Worm (Caenorhabditis elegans) whole organism, L4 larva: ENCODE results near the gene ostb-1.

Source experiments
- F26F4.8 ChIP-seq: fragments of 200-800 bp; sonication (Bioruptor generic); conservative IDR thresholded peaks from 2 replicates; pipeline ENCODE4 v1.3.6; 2022; ENCODE audit warnings: missing genetic modification characterization, missing compliant biosample characterization
- F44E2.7 ChIP-seq: fragments of 200-800 bp; sonication (Bioruptor generic); IDR thresholded peaks from 2 replicates; pipeline ENCODE4 v2.1.2; 2022; ENCODE audit warnings: missing genetic modification characterization, missing compliant biosample characterization
- F49E8.2 ChIP-seq: sonication (generic microtip); optimal IDR thresholded peaks from 2 replicates; lab custom pipeline; 2016; ENCODE audit warnings: missing compliant biosample characterization, mild to moderate bottlenecking, missing genetic modification characterization, borderline replicate concordance
- R02D3.7 ChIP-seq: fragments of 150-350 bp; sonication (generic microtip); optimal IDR thresholded peaks from 3 replicates; lab custom pipeline; 2014; ENCODE audit warnings: missing biosample characterization, missing genetic modification characterization
- T20F7.1 ChIP-seq: fragments of 200-800 bp; sonication (Bioruptor generic); optimal IDR thresholded peaks from 2 replicates; lab custom pipeline; 2018; ENCODE audit warnings: mild to moderate bottlenecking, missing genetic modification characterization, missing compliant biosample characterization
- T26A8.4 ChIP-seq: fragments of 200-800 bp; sonication (Bioruptor generic); IDR thresholded peaks from 2 replicates; pipeline ENCODE4 v1.3.6; 2022; ENCODE audit warnings: missing genetic modification characterization, missing compliant biosample characterization
- ZK337.2 ChIP-seq: fragments of 200-800 bp; sonication (Bioruptor generic); IDR thresholded peaks from 2 replicates; pipeline ENCODE4 v1.3.6; 2022; ENCODE audit warnings: missing genetic modification reagents, missing genetic modification characterization, missing compliant biosample characterization
- aly-2 ChIP-seq: sonication (generic microtip); optimal IDR thresholded peaks from 2 replicates; lab custom pipeline; 2018; ENCODE audit warnings: missing biosample characterization, missing genetic modification characterization
- ama-1 ChIP-seq: fragments of 150-350 bp; optimal IDR thresholded peaks from 2 replicates; lab custom pipeline; 2014; ENCODE audit warnings: inconsistent platforms, mixed read lengths
- ceh-20 ChIP-seq: fragments of 200-800 bp; sonication (Bioruptor generic); IDR thresholded peaks from 2 replicates; pipeline ENCODE4 v1.3.6; 2022; ENCODE audit warnings: missing genetic modification reagents, missing genetic modification characterization, missing compliant biosample characterization
- ceh-44 ChIP-seq: fragments of 200-800 bp; sonication (Bioruptor generic); IDR thresholded peaks from 2 replicates; pipeline ENCODE4 v1.3.6; 2022; ENCODE audit warnings: missing genetic modification reagents, missing genetic modification characterization, missing compliant biosample characterization
- ctbp-1 ChIP-seq: fragments of 200-800 bp; sonication (Bioruptor generic); IDR thresholded peaks from 2 replicates; pipeline ENCODE4 v1.3.6; 2022; ENCODE audit warnings: missing genetic modification reagents, missing genetic modification characterization, missing compliant biosample characterization
- daf-16 ChIP-seq, 3 experiments: sonication (generic microtip); optimal IDR thresholded peaks; 2 replicates each; lab custom pipeline; 2016 to 2017; ENCODE audit warnings: missing genetic modification characterization in 3 of 3, missing genetic modification reagents in 3 of 3, mild to moderate bottlenecking in 2 of 3, missing compliant biosample characterization in 2 of 3, missing biosample characterization in 1 of 3, moderate library complexity in 1 of 3
- daf-19 ChIP-seq: fragments of 200-800 bp; sonication (Bioruptor generic); conservative IDR thresholded peaks from 2 replicates; pipeline ENCODE4 v1.3.6; 2022; ENCODE audit warnings: missing genetic modification characterization, missing compliant biosample characterization
- daf-8 ChIP-seq: fragments of 200-800 bp; sonication (Bioruptor generic); IDR thresholded peaks from 2 replicates; pipeline ENCODE4 v1.3.6; 2022; ENCODE audit warnings: missing genetic modification characterization, missing compliant biosample characterization
- dmd-6 ChIP-seq: fragments of 200-800 bp; sonication (Bioruptor generic); IDR thresholded peaks from 2 replicates; pipeline ENCODE4 v1.3.6; 2022; ENCODE audit warnings: missing genetic modification reagents, missing genetic modification characterization, missing compliant biosample characterization
- dmd-8 ChIP-seq: fragments of 200-800 bp; sonication (Bioruptor generic); IDR thresholded peaks from 2 replicates; pipeline ENCODE4 v1.3.6; 2022; ENCODE audit warnings: missing genetic modification characterization, missing compliant biosample characterization
- dpl-1 ChIP-seq: fragments of 150-350 bp; optimal IDR thresholded peaks from 2 replicates; lab custom pipeline; 2014; ENCODE audit warnings: missing biosample characterization, missing genetic modification reagents, missing genetic modification characterization
- duxl-1 ChIP-seq: sonication (generic microtip); optimal IDR thresholded peaks from 2 replicates; lab custom pipeline; 2016; ENCODE audit warnings: mild to moderate bottlenecking, missing genetic modification characterization, moderate library complexity, missing compliant biosample characterization; ENCODE audit not compliant: poor library complexity
- dve-1 ChIP-seq: sonication (generic microtip); optimal IDR thresholded peaks from 2 replicates; lab custom pipeline; 2017; ENCODE audit warnings: antibody characterized with exemption, mild to moderate bottlenecking, missing genetic modification characterization, missing compliant biosample characterization; ENCODE audit not compliant: insufficient read depth
- egl-27 ChIP-seq: sonication (generic microtip); optimal IDR thresholded peaks from 3 replicates; lab custom pipeline; 2017; ENCODE audit warnings: missing biosample characterization, missing genetic modification reagents, missing genetic modification characterization
- fos-1 ChIP-seq: fragments of 150-350 bp; optimal IDR thresholded peaks from 2 replicates; lab custom pipeline; 2014; ENCODE audit warnings: missing biosample characterization, missing genetic modification characterization
- hif-1 ChIP-seq, 2 experiments: sonication (generic microtip); optimal IDR thresholded peaks; 2 replicates each; lab custom pipeline; 2016 to 2017; ENCODE audit warnings: missing compliant biosample characterization in 2 of 2, missing genetic modification characterization in 2 of 2, missing genetic modification reagents in 2 of 2, missing genotype in 2 of 2, mild to moderate bottlenecking in 1 of 2
- hlh-30 ChIP-seq: sonication (generic microtip); optimal IDR thresholded peaks from 2 replicates; lab custom pipeline; 2017; ENCODE audit warnings: antibody characterized with exemption, mild to moderate bottlenecking, missing genetic modification characterization, missing compliant biosample characterization; ENCODE audit not compliant: insufficient read depth
- lin-29 ChIP-seq: fragments of 200-800 bp; sonication (Bioruptor generic); IDR thresholded peaks from 2 replicates; pipeline ENCODE4 v1.3.6; 2022; ENCODE audit warnings: missing genetic modification reagents, missing genetic modification characterization, missing compliant biosample characterization
- lin-38 ChIP-seq: fragments of 200-800 bp; sonication (Bioruptor generic); IDR thresholded peaks from 2 replicates; pipeline ENCODE4 v1.3.6; 2022; ENCODE audit warnings: missing genetic modification reagents, missing genetic modification characterization, missing compliant biosample characterization
- lin-39 ChIP-seq: fragments of 150-350 bp; optimal IDR thresholded peaks from 2 replicates; lab custom pipeline; 2014; ENCODE audit warnings: missing biosample characterization, missing genetic modification reagents, missing genetic modification characterization
- lsy-2 ChIP-seq, 2 experiments: fragments of 150-350 bp in 1 of 2; sonication (generic microtip) in 1 of 2; optimal IDR thresholded peaks; 2 replicates each; lab custom pipeline; 2014 to 2017; ENCODE audit warnings: missing biosample characterization in 2 of 2, missing genetic modification characterization in 2 of 2
- madf-5 ChIP-seq, 2 experiments: fragments of 200-800 bp; sonication (Bioruptor generic); IDR thresholded peaks; 2 replicates each; pipeline ENCODE4 v1.3.6; 2022; ENCODE audit warnings: missing compliant biosample characterization in 2 of 2, missing genetic modification characterization in 2 of 2
- madf-9 ChIP-seq: fragments of 200-800 bp; sonication (Bioruptor generic); conservative IDR thresholded peaks from 2 replicates; pipeline ENCODE4 v1.3.6; 2022; ENCODE audit warnings: missing genetic modification reagents, missing genetic modification characterization, missing compliant biosample characterization
- mdl-1 ChIP-seq, 2 experiments: fragments of 150-350 bp in 1 of 2; sonication (generic microtip) in 1 of 2; optimal IDR thresholded peaks; 2 replicates each; lab custom pipeline; 2014 to 2017; ENCODE audit warnings: missing biosample characterization in 2 of 2, missing genetic modification characterization in 2 of 2
- mep-1 ChIP-seq: fragments of 150-350 bp; sonication (generic microtip); optimal IDR thresholded peaks from 3 replicates; lab custom pipeline; 2014; ENCODE audit warnings: missing biosample characterization, missing genetic modification characterization
- mes-2 ChIP-seq: sonication (generic microtip); optimal IDR thresholded peaks from 2 replicates; lab custom pipeline; 2016; ENCODE audit warnings: missing genotype, mild to moderate bottlenecking, missing genetic modification characterization, missing compliant biosample characterization; ENCODE audit not compliant: poor library complexity, severe bottlenecking
- nhr-25 ChIP-seq: sonication (generic microtip); optimal IDR thresholded peaks from 2 replicates; lab custom pipeline; 2017; ENCODE audit warnings: missing genetic modification characterization, mild to moderate bottlenecking, missing compliant biosample characterization, antibody characterized with exemption, moderate library complexity, borderline replicate concordance; ENCODE audit not compliant: insufficient read depth
- nhr-42 ChIP-seq: fragments of 200-800 bp; sonication (Bioruptor generic); IDR thresholded peaks from 2 replicates; pipeline ENCODE4 v1.3.6; 2022; ENCODE audit warnings: missing genetic modification characterization, missing compliant biosample characterization
- nhr-48 ChIP-seq: sonication (generic microtip); optimal IDR thresholded peaks from 2 replicates; lab custom pipeline; 2016; ENCODE audit warnings: mild to moderate bottlenecking, missing genetic modification characterization, missing compliant biosample characterization
- nhr-76 ChIP-seq: fragments of 150-350 bp; optimal IDR thresholded peaks from 2 replicates; lab custom pipeline; 2014; ENCODE audit warnings: missing biosample characterization, missing genetic modification characterization
- pha-4 ChIP-seq, 2 experiments: fragments of 150-350 bp in 1 of 2; fragments of 200-800 bp in 1 of 2; sonication (Bioruptor generic) in 1 of 2; IDR thresholded peaks in 1 of 2; optimal IDR thresholded peaks in 1 of 2; 2 replicates each; pipeline versions ENCODE4 v1.3.6 to Lab custom; 2014 to 2022; ENCODE audit warnings: missing genetic modification characterization in 2 of 2, missing genetic modification reagents in 2 of 2, missing biosample characterization in 1 of 2, missing compliant biosample characterization in 1 of 2
- rbr-2 ChIP-seq: sonication (generic microtip); optimal IDR thresholded peaks from 2 replicates; lab custom pipeline; 2016; ENCODE audit warnings: missing genotype, missing genetic modification characterization, missing compliant biosample characterization
- saeg-2 ChIP-seq: fragments of 200-800 bp; sonication (Bioruptor generic); IDR thresholded peaks from 2 replicates; pipeline ENCODE4 v1.3.6; 2022; ENCODE audit warnings: missing genetic modification reagents, missing genetic modification characterization, missing compliant biosample characterization
- sdz-12 ChIP-seq: fragments of 200-800 bp; sonication (Bioruptor generic); optimal IDR thresholded peaks from 2 replicates; lab custom pipeline; 2018; ENCODE audit warnings: mild to moderate bottlenecking, missing genetic modification characterization, missing compliant biosample characterization
- tra-1 ChIP-seq: fragments of 200-800 bp; sonication (Bioruptor generic); IDR thresholded peaks from 2 replicates; pipeline ENCODE4 v1.3.6; 2022; ENCODE audit warnings: missing genetic modification reagents, missing genetic modification characterization, missing compliant biosample characterization
- vab-7 ChIP-seq: fragments of 200-800 bp; sonication (Bioruptor generic); IDR thresholded peaks from 2 replicates; pipeline ENCODE4 v1.3.6; 2022; ENCODE audit warnings: missing genetic modification reagents, missing genetic modification characterization, missing compliant biosample characterization
- zag-1 ChIP-seq: fragments of 150-350 bp; optimal IDR thresholded peaks from 2 replicates; lab custom pipeline; 2014; ENCODE audit warnings: missing biosample characterization, missing genetic modification characterization
- zfp-2 ChIP-seq: sonication (generic microtip); optimal IDR thresholded peaks from 2 replicates; lab custom pipeline; 2016; ENCODE audit warnings: mild to moderate bottlenecking, missing genetic modification characterization, missing compliant biosample characterization
- zfp-3 ChIP-seq: fragments of 200-800 bp; sonication (Bioruptor generic); conservative IDR thresholded peaks from 2 replicates; pipeline ENCODE4 v1.3.6; 2022; ENCODE audit warnings: missing genetic modification reagents, missing genetic modification characterization, missing compliant biosample characterization
- zip-2 ChIP-seq: fragments of 150-350 bp; optimal IDR thresholded peaks from 2 replicates; lab custom pipeline; 2014; ENCODE audit warnings: missing biosample characterization, missing genetic modification characterization

The ostb-1 gene

DNA sequence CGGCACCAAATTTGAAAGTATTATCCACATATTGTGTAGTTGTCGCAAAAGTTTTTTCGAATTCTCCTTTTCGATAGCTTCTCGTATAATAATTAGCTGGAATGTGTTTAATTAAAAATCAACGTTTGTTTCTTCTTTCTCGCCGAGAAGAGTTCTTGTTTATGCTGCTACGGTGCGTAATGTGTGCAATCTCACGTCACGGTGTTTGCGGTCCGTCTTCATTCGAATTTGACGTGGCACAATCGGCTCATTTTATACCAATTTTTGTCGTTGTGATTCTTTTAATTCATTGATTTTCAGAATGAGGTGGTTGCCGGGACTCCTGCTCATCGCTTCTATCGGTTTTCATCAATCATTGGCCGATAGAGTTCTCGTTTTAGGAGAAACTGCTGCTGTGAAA, at the start of gene ostb-1:
TSS of gene ostb-1 (plus strand) at position 301 of the 400 bp plus-strand sequence.
- TF ChIP-seq lin-38 (GFP tag; lab: Robert Waterston, UW) (peak; percentile 14; the same call in 1 of the 2 replicates), dve-1 (peak; percentile 10), T26A8.4 (GFP tag; lab: Robert Waterston, UW) (no peak), mep-1 (no peak), zfp-3 (no peak), madf-9 (no peak), lsy-2 (tag; optimal IDR thresholded peaks at IDR 0.05; lab: Kevin White, UChicago) (peak in 1 of 2 experiments; percentile 82), hlh-30 (tag; lab: Kevin White, UChicago) (peak; percentile 2), hif-1 (tag; optimal IDR thresholded peaks at IDR 0.05; lab: Kevin White, UChicago) (no peak), R02D3.7 (tag; lab: Kevin White, UChicago) (no peak), daf-16 (GFP tag; optimal IDR thresholded peaks at IDR 0.05; lab: Kevin White, UChicago) (no peak), daf-16 (tag; optimal IDR thresholded peaks at IDR 0.05; lab: Kevin White, UChicago) (peak; percentile 72), ama-1 (no peak), ceh-44 (GFP tag; lab: Robert Waterston, UW) (no peak), mes-2 (tag; lab: Kevin White, UChicago) (peak; percentile 55), daf-19 (GFP tag; lab: Robert Waterston, UW) (no peak), dpl-1 (peak; percentile 26), T20F7.1 (peak; percentile 43)

DNA sequence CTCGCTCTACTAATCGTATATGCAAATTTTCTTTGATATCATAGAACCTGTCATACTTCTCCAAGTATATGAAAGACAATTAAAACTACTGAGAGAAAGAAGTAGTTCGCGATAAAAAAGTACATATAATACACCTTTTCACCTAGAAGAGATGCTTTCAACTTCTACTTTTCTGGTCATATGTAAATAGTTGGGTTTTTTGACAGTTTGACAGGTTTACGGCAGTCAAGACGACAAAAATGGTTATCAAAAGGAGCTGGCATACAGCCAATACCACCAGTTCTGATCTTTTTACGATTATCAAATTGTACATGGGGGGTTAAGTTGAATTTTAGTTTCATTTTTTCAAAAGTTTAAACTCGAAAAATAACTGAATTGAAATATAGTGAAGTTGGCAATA, 49.4 kb upstream of the ostb-1 start:
- TF ChIP-seq zfp-2 = no peak
- no peak for TF ChIP-seq F26F4.8 (GFP tag; lab: Robert Waterston, UW)
- TF ChIP-seq zag-1 (tag; lab: Kevin White, UChicago) = no peak
- TF ChIP-seq ama-1 = no peak
- no peak for TF ChIP-seq ceh-44 (GFP tag; lab: Robert Waterston, UW)
- TF ChIP-seq lin-39 (tag; lab: Kevin White, UChicago) = no peak
- TF ChIP-seq rbr-2 = no peak
- no peak for TF ChIP-seq nhr-25 (tag; lab: Kevin White, UChicago)
- peak; percentile 34 for TF ChIP-seq nhr-48 (tag; lab: Kevin White, UChicago)
- TF ChIP-seq fos-1 (tag; lab: Kevin White, UChicago) = no peak
- no peak for TF ChIP-seq daf-8
- TF ChIP-seq daf-16 (GFP tag; optimal IDR thresholded peaks at IDR 0.05; lab: Kevin White, UChicago) = no peak
- TF ChIP-seq daf-16 (tag; optimal IDR thresholded peaks at IDR 0.05; lab: Kevin White, UChicago) = peak; percentile 90
- no peak for TF ChIP-seq madf-5 (GFP tag; IDR thresholded peaks at IDR 0.05; lab: Robert Waterston, UW)
- TF ChIP-seq F49E8.2 = no peak
- no peak for TF ChIP-seq nhr-76 (tag; lab: Kevin White, UChicago)
- TF ChIP-seq T20F7.1 = no peak
- TF ChIP-seq zip-2 (tag; lab: Kevin White, UChicago) = no peak
- TF ChIP-seq lin-29 (GFP tag; lab: Robert Waterston, UW) = no peak
- no peak for TF ChIP-seq saeg-2 (GFP tag; lab: Robert Waterston, UW)
- no peak for TF ChIP-seq T26A8.4 (GFP tag; lab: Robert Waterston, UW)
- TF ChIP-seq ceh-20 (GFP tag; lab: Robert Waterston, UW) = no peak
- TF ChIP-seq vab-7 (GFP tag; lab: Robert Waterston, UW) = no peak
- no peak for TF ChIP-seq F44E2.7 (GFP tag; lab: Robert Waterston, UW)
- TF ChIP-seq dmd-8 (GFP tag; lab: Robert Waterston, UW) = no peak
- no peak for TF ChIP-seq ctbp-1 (GFP tag; lab: Robert Waterston, UW)
- TF ChIP-seq zfp-3 = no peak
- no peak for TF ChIP-seq mdl-1 (tag; optimal IDR thresholded peaks at IDR 0.05; lab: Kevin White, UChicago)
- no peak for TF ChIP-seq mes-2 (tag; lab: Kevin White, UChicago)
- no peak for TF ChIP-seq madf-9
- TF ChIP-seq aly-2 (tag; lab: Kevin White, UChicago) = no peak
- TF ChIP-seq sdz-12 (GFP tag; lab: Kevin White, UChicago) = no peak
- TF ChIP-seq duxl-1 = no peak
- no peak for TF ChIP-seq ZK337.2 (GFP tag; lab: Robert Waterston, UW)
- TF ChIP-seq dmd-6 (GFP tag; lab: Robert Waterston, UW) = no peak; the same call in none of the 2 replicates
- TF ChIP-seq tra-1 (GFP tag; lab: Robert Waterston, UW) = peak; percentile 84
- no peak for TF ChIP-seq egl-27 (tag; lab: Kevin White, UChicago)
- TF ChIP-seq nhr-42 (GFP tag; lab: Robert Waterston, UW) = no peak
- TF ChIP-seq pha-4 (GFP tag; IDR thresholded peaks at IDR 0.05; lab: Robert Waterston, UW) = no peak
- TF ChIP-seq pha-4 (tag; optimal IDR thresholded peaks at IDR 0.05; lab: Kevin White, UChicago) = no peak
